Fruit fly (Drosophila melanogaster) whole organism, adult: ENCODE data around the gene Rsf1.

Experiments used
- CG11617 ChIP-seq: fragments of 200-800 bp; sonication (Bioruptor generic); optimal IDR thresholded peaks from 2 replicates; lab custom pipeline; 2017; ENCODE audit warnings: mild to moderate bottlenecking, missing biosample characterization, missing genetic modification reagents, missing genetic modification characterization
- CG12768 ChIP-seq: fragments of 200-800 bp; sonication (Bioruptor generic); optimal IDR thresholded peaks from 2 replicates; lab custom pipeline; 2017; ENCODE audit warnings: missing biosample characterization, missing genetic modification characterization, mild to moderate bottlenecking, moderate library complexity, missing genetic modification reagents
- CG14711 ChIP-seq: fragments of 200-800 bp; sonication (Bioruptor generic); optimal IDR thresholded peaks from 2 replicates; lab custom pipeline; 2018; ENCODE audit warnings: missing biosample characterization, mild to moderate bottlenecking, missing genetic modification characterization, moderate library complexity
- CG1620 ChIP-seq: fragments of 200-800 bp; sonication (Bioruptor generic); optimal IDR thresholded peaks from 2 replicates; lab custom pipeline; 2016; ENCODE audit warnings: missing biosample characterization, missing genetic modification characterization
- CG33017 ChIP-seq: fragments of 200-800 bp; sonication (Bioruptor generic); optimal IDR thresholded peaks from 2 replicates; lab custom pipeline; 2018; ENCODE audit warnings: missing biosample characterization, mild to moderate bottlenecking, missing genetic modification characterization, moderate library complexity
- CG5204 ChIP-seq: fragments of 200-800 bp; sonication (Bioruptor generic); optimal IDR thresholded peaks from 2 replicates; lab custom pipeline; 2016; ENCODE audit warnings: missing biosample characterization, missing genetic modification characterization
- CG7045 ChIP-seq: fragments of 200-800 bp; sonication (Bioruptor generic); optimal IDR thresholded peaks from 2 replicates; lab custom pipeline; 2017; ENCODE audit warnings: missing biosample characterization, mild to moderate bottlenecking, missing genetic modification characterization
- Crg-1 ChIP-seq: fragments of 200-800 bp; sonication (Bioruptor generic); optimal IDR thresholded peaks from 2 replicates; lab custom pipeline; 2016; ENCODE audit warnings: missing biosample characterization, missing genetic modification characterization
- bab1 ChIP-seq: fragments of 200-800 bp; sonication (Bioruptor generic); optimal IDR thresholded peaks from 3 replicates; lab custom pipeline; 2019; ENCODE audit warnings: missing biosample characterization, mild to moderate bottlenecking, missing genetic modification characterization, moderate library complexity
- cic ChIP-seq: fragments of 200-800 bp; sonication (Bioruptor generic); optimal IDR thresholded peaks from 2 replicates; lab custom pipeline; 2017; ENCODE audit warnings: missing biosample characterization, mild to moderate bottlenecking, missing genetic modification characterization, moderate library complexity
- kay ChIP-seq: fragments of 200-800 bp; sonication (Bioruptor generic); peaks from one replicate; lab custom pipeline; 2016; ENCODE audit warnings: missing biosample characterization, missing genetic modification characterization, borderline replicate concordance
- ovo ChIP-seq: fragments of 200-800 bp; sonication (Bioruptor generic); optimal IDR thresholded peaks from 2 replicates; lab custom pipeline; 2016; ENCODE audit warnings: missing biosample characterization, missing genetic modification characterization
- toe ChIP-seq: fragments of 200-800 bp; sonication (Bioruptor generic); optimal IDR thresholded peaks from 2 replicates; lab custom pipeline; 2016; ENCODE audit warnings: missing biosample characterization, missing genetic modification characterization

dm6 chr2L:10292066-10292560, 28.8 kb upstream of the Rsf1 start, which contains the start of gene Ufd4:
- no peak for TF ChIP-seq kay
- TF ChIP-seq CG12768 (GFP tag; lab: Kevin White, UChicago): peak; percentile 30
- TF ChIP-seq ovo (GFP tag; lab: Kevin White, UChicago): no peak
- no peak for TF ChIP-seq Crg-1
- TF ChIP-seq bab1 (GFP tag; lab: Kevin White, UChicago): peak; percentile 68
- peak; percentile 53 for TF ChIP-seq CG11617
- peak; percentile 62 for TF ChIP-seq CG33017
- peak; percentile 14 for TF ChIP-seq cic (GFP tag; lab: Kevin White, UChicago)
- peak; percentile 61 for TF ChIP-seq CG7045 (GFP tag; lab: Kevin White, UChicago)
- TF ChIP-seq CG1620 (GFP tag; lab: Kevin White, UChicago): peak; percentile 14
- TF ChIP-seq toe (GFP tag; lab: Kevin White, UChicago): no peak
- TF ChIP-seq CG14711: peak; percentile 58
- no peak for TF ChIP-seq CG5204 (GFP tag; lab: Kevin White, UChicago)
